Fruit fly (Drosophila melanogaster) whole organism, wandering third instar larva: Measurements from ENCODE around the gene CG2816.

Experiments used
- Abd-B ChIP-seq: fragments of >200 bp; optimal IDR thresholded peaks from 2 replicates; lab custom pipeline; 2017; ENCODE audit warnings: missing biosample characterization, missing genetic modification characterization
- CG32264 ChIP-seq: fragments of 200-800 bp; sonication (Bioruptor generic); optimal IDR thresholded peaks from 2 replicates; lab custom pipeline; 2016; ENCODE audit warnings: missing biosample characterization, missing genetic modification characterization
- CrebA ChIP-seq: fragments of 200-800 bp; sonication (Bioruptor generic); optimal IDR thresholded peaks from 2 replicates; lab custom pipeline; 2016; ENCODE audit warnings: missing biosample characterization, mild to moderate bottlenecking, missing genetic modification characterization, borderline replicate concordance
- Dfd ChIP-seq: fragments of >200 bp; optimal IDR thresholded peaks from 2 replicates; lab custom pipeline; 2017; ENCODE audit warnings: missing biosample characterization, missing genetic modification characterization
- Dif ChIP-seq: fragments of 200-275, 200-300 bp; sonication (Bioruptor generic); optimal IDR thresholded peaks from 2 replicates; lab custom pipeline; 2018; ENCODE audit warnings: missing biosample characterization, missing genetic modification characterization; ENCODE audit not compliant: partially characterized antibody
- HLH106 ChIP-seq: fragments of 200-800 bp; optimal IDR thresholded peaks from 3 replicates; lab custom pipeline; 2019; ENCODE audit warnings: missing biosample characterization, mild to moderate bottlenecking, missing genetic modification characterization, moderate library complexity
- Hnf4 ChIP-seq: fragments of 200-800 bp; sonication (Bioruptor generic); optimal IDR thresholded peaks from 2 replicates; lab custom pipeline; 2016; ENCODE audit warnings: missing biosample characterization, mild to moderate bottlenecking, missing genetic modification characterization
- Hr78 ChIP-seq: fragments of >200 bp; optimal IDR thresholded peaks from 2 replicates; lab custom pipeline; 2017; ENCODE audit warnings: missing biosample characterization, missing genetic modification characterization
- Hr83 ChIP-seq: fragments of 200-300 bp; sonication (Bioruptor generic); optimal IDR thresholded peaks from 2 replicates; lab custom pipeline; 2016; ENCODE audit warnings: missing biosample characterization, mild to moderate bottlenecking, missing genetic modification characterization, moderate library complexity; ENCODE audit not compliant: poor library complexity, severe bottlenecking
- Mio ChIP-seq: sonication (Bioruptor generic); optimal IDR thresholded peaks from 2 replicates; lab custom pipeline; 2016; ENCODE audit warnings: missing biosample characterization, missing genetic modification characterization
- Myc ChIP-seq: fragments of >200 bp; optimal IDR thresholded peaks from 2 replicates; lab custom pipeline; 2017
- N ChIP-seq: fragments of >200 bp; optimal IDR thresholded peaks from 2 replicates; lab custom pipeline; 2018; ENCODE audit warnings: missing biosample characterization, missing external identifiers, missing genetic modification characterization
- OdsH ChIP-seq: fragments of 200-800 bp; sonication (Bioruptor generic); optimal IDR thresholded peaks from 2 replicates; lab custom pipeline; 2016; ENCODE audit warnings: missing biosample characterization, mild to moderate bottlenecking, missing genetic modification characterization
- Rel ChIP-seq, 2 experiments: fragments of 200-800 bp; sonication (Bioruptor generic) in 1 of 2; optimal IDR thresholded peaks; 2 replicates in 1 of 2; 3 replicates in 1 of 2; lab custom pipeline; 2016 to 2019; ENCODE audit warnings: mild to moderate bottlenecking in 2 of 2, missing biosample characterization in 2 of 2, missing genetic modification characterization in 2 of 2, moderate library complexity in 1 of 2
- Sp1 ChIP-seq: fragments of 200-800 bp; sonication (Bioruptor generic); optimal IDR thresholded peaks from 3 replicates; lab custom pipeline; 2019; ENCODE audit warnings: missing biosample characterization, mild to moderate bottlenecking, missing genetic modification characterization, moderate library complexity
- Vsx2 ChIP-seq: fragments of 200-300, 225-300 bp; sonication (Bioruptor generic); optimal IDR thresholded peaks from 2 replicates; lab custom pipeline; 2018; ENCODE audit warnings: missing biosample characterization, missing genetic modification characterization; ENCODE audit not compliant: partially characterized antibody
- br ChIP-seq: fragments of 200-800 bp; sonication (Bioruptor generic); optimal IDR thresholded peaks from 2 replicates; lab custom pipeline; 2016; ENCODE audit warnings: missing biosample characterization, missing genetic modification characterization
- brk ChIP-seq: fragments of 200-800 bp; sonication (Bioruptor generic); optimal IDR thresholded peaks from 2 replicates; lab custom pipeline; 2016; ENCODE audit warnings: missing biosample characterization, mild to moderate bottlenecking, missing genetic modification characterization
- dsf ChIP-seq: sonication (Bioruptor generic); optimal IDR thresholded peaks from 2 replicates; lab custom pipeline; 2016; ENCODE audit warnings: missing biosample characterization, missing genetic modification characterization, borderline replicate concordance
- ey ChIP-seq: fragments of 200-800 bp; sonication (Bioruptor generic); optimal IDR thresholded peaks from 2 replicates; lab custom pipeline; 2016; ENCODE audit warnings: missing biosample characterization, missing genetic modification characterization
- foxo ChIP-seq, 2 experiments: fragments of 200-800 bp; sonication (Bioruptor generic); optimal IDR thresholded peaks; 2 replicates in 1 of 2; 3 replicates in 1 of 2; lab custom pipeline; 2016 to 2017; ENCODE audit warnings: missing biosample characterization in 2 of 2, missing genetic modification characterization in 2 of 2
- fru ChIP-seq: fragments of 200-800 bp; sonication (Bioruptor generic); optimal IDR thresholded peaks from 3 replicates; lab custom pipeline; 2016; ENCODE audit warnings: missing biosample characterization, mild to moderate bottlenecking, missing genetic modification characterization
- h ChIP-seq: fragments of 200-800 bp; sonication (Bioruptor generic); optimal IDR thresholded peaks from 3 replicates; lab custom pipeline; 2016; ENCODE audit warnings: missing biosample characterization, mild to moderate bottlenecking, missing genetic modification characterization
- jim ChIP-seq: fragments of 175-275, 200-325 bp; sonication (Bioruptor generic); optimal IDR thresholded peaks from 2 replicates; lab custom pipeline; 2016; ENCODE audit warnings: missing biosample characterization, mild to moderate bottlenecking, missing genetic modification characterization
- lola ChIP-seq: fragments of >200 bp; optimal IDR thresholded peaks from 2 replicates; lab custom pipeline; 2017; ENCODE audit warnings: missing biosample characterization, missing genetic modification characterization
- pan ChIP-seq: fragments of >200 bp; optimal IDR thresholded peaks from 2 replicates; lab custom pipeline; 2017
- psq ChIP-seq: fragments of 200-800 bp; sonication (Bioruptor generic); optimal IDR thresholded peaks from 3 replicates; lab custom pipeline; 2017; ENCODE audit warnings: missing biosample characterization, mild to moderate bottlenecking, missing genetic modification characterization, moderate library complexity
- usp ChIP-seq: fragments of >200 bp; optimal IDR thresholded peaks from 2 replicates; lab custom pipeline; 2017; ENCODE audit warnings: missing biosample characterization, missing genetic modification characterization

CG2816 gene

DNA sequence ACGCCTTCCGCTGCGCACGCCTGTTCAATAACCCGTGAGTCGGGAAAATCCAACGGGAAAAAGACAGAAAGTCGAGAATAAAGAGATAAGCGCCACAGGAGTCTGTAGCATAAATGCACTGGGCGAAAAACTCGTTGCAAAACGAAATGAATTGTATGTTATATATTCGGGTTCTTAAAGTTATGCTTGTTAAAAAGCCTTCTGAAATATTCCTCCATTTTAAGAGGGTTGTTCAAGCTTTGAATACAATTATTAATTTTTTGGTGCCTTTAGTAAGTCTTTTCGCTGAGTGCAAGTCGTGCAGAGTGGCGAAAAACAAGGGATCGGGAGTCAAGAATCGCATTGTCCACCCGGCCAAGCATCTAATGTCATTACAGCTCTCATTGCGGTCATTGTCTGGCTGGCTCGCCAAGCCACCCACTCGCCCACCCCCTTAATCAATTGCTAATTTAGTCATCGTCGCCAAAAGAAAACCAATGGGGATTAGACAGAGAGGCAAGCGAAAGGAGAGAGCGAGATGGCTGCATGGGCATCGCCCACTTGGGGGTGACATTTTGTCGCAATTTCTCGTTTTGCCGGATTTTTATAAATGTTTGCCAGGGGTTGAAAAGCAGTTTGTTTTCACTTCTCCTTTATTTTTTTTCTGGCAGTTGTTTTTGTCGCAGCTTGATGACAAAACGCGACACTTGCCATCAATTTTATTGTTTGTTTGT is 18.2 kb upstream of the CG2816 start:
- TF ChIP-seq Rel (GFP tag; optimal IDR thresholded peaks at IDR 0.05; lab: Kevin White, UChicago) (no peak), Rel (tag; optimal IDR thresholded peaks at IDR 0.05; lab: Kevin White, UChicago) (no peak), ey (GFP tag; lab: Kevin White, UChicago) (no peak), CrebA (GFP tag; lab: Kevin White, UChicago) (no peak)

DNA sequence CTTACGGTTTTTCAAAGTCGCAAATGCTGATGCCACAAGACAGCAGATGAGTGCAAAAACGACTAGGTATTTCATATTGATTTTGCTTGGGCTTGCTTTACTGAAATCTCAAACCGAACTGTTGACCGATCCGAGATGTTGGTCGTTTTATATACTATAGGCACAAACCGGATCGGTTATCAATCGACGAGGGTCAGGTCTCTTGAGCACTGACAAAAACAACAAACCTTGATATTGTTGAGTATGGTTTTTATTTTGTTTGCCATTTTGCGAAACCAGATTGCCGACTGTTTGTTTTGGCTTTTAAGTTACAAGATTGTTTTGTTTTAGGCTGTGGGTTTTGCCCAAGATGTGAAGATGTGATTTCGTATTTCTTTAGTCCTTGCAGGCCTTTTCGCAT is 11.0 kb upstream of the CG2816 start, which contains the start of gene CG16704:
Gene CG16704, minus strand, starts transcription at position 122 of the 400 bp plus-strand sequence.
- no peak for TF ChIP-seq Rel (GFP tag; optimal IDR thresholded peaks at IDR 0.05; lab: Kevin White, UChicago)
- TF ChIP-seq Rel (tag; optimal IDR thresholded peaks at IDR 0.05; lab: Kevin White, UChicago) = peak; percentile 23
- no peak for TF ChIP-seq h
- TF ChIP-seq, all 38 proteins: peak for 1

dm6 chr2L:3693082-3693481 is 10.4 kb upstream of the CG2816 start, which contains the start of gene CG3513:
TSS of gene CG3513 (minus strand) at chr2L:3693182.
- TF ChIP-seq brk (GFP tag; lab: Kevin White, UChicago) (no peak), jim (GFP tag; lab: Kevin White, UChicago) (no peak), Sp1 (GFP tag; lab: Kevin White, UChicago) (no peak), br (no peak), Myc (no peak), Hr83 (GFP tag; lab: Kevin White, UChicago) (no peak), CG32264 (GFP tag; lab: Kevin White, UChicago) (no peak), ey (GFP tag; lab: Kevin White, UChicago) (no peak), h (no peak)
- TF ChIP-seq, all 38 proteins: peak for 0

DNA sequence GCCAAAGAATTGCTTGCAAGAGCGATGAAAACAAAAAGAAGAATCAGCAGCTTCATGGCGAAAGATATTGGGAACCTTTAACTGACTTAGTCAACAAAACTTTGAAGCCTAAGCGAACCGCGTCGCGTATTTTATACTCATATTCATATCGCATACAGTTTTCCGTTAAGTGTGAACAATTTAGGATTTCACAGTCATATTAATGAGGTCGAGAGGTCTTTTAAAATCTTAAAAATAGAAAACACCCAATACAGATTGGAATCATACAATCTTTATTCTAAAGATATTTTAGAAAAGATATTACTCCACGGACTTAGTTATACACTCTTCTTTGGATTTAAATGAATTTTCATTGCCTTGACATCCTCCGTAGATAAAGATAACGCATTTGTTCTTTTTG is 9.7 kb upstream of the CG2816 start, which contains the start of gene Acp24A4:
Gene Acp24A4, minus strand, starts transcription at position 101 of the 400 bp plus-strand sequence.
- TF ChIP-seq h (no peak), N (GFP tag; lab: Kevin White, UChicago) (no peak), br (no peak), Hnf4 (GFP tag; lab: Kevin White, UChicago) (no peak)
- TF ChIP-seq, all 38 proteins: peak for 0

DNA sequence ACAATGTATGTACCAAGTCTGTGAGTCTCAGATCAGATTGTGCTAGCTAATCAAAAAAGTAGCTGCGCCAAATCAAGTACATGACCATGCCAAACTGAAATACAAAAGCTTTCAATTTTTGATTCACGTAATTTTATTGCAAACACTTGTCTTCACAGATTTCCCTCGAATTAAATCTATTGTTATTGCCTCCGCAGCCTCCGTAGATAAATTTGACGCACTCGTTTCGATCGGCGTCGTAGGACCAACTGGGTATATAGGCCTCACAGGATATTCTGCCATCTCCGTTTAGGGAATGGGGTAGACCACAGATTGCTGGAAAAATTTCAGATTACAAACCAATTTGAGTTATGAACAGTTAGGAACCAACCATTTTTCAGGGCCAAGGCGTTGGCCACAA is 8.5 kb upstream of the CG2816 start, which contains the start of gene CG43165:
Gene CG43165, minus strand, starts transcription at position 101 of the 400 bp plus-strand sequence.
- TF ChIP-seq Hr78 (no peak), lola (GFP tag; lab: Kevin White, UChicago) (no peak), fru (no peak), foxo (GFP tag; optimal IDR thresholded peaks at IDR 0.05; lab: Kevin White, UChicago) (no peak), HLH106 (tag; lab: Kevin White, UChicago) (no peak), br (no peak), OdsH (GFP tag; lab: Kevin White, UChicago) (no peak), psq (GFP tag; lab: Kevin White, UChicago) (no peak), Abd-B (GFP tag; lab: Kevin White, UChicago) (no peak), Dfd (no peak), Mio (GFP tag; lab: Kevin White, UChicago) (no peak), Rel (GFP tag; optimal IDR thresholded peaks at IDR 0.05; lab: Kevin White, UChicago) (no peak), Rel (tag; optimal IDR thresholded peaks at IDR 0.05; lab: Kevin White, UChicago) (no peak), CG32264 (GFP tag; lab: Kevin White, UChicago) (no peak), Myc (no peak), brk (GFP tag; lab: Kevin White, UChicago) (no peak), Vsx2 (no peak), Sp1 (GFP tag; lab: Kevin White, UChicago) (no peak)

- TF ChIP-seq Rel (GFP tag; optimal IDR thresholded peaks at IDR 0.05; lab: Kevin White, UChicago) (no peak), Rel (tag; optimal IDR thresholded peaks at IDR 0.05; lab: Kevin White, UChicago) (peak; percentile 96), Dfd (no peak), Abd-B (GFP tag; lab: Kevin White, UChicago) (no peak), HLH106 (tag; lab: Kevin White, UChicago) (no peak), fru (no peak)
- TF ChIP-seq, all 38 proteins: peak for 1
These were observed 8.1 kb upstream of the CG2816 start, which contains the start of gene CG16713 for dm6 chr2L:3695361-3695818. TSS of gene CG16713 (minus strand) at chr2L:3695411.

- no peak for TF ChIP-seq Dif
- TF ChIP-seq dsf = no peak
- no peak for TF ChIP-seq N (GFP tag; lab: Kevin White, UChicago)
- no peak for TF ChIP-seq CG32264 (GFP tag; lab: Kevin White, UChicago)
- TF ChIP-seq h = no peak
- TF ChIP-seq Rel (GFP tag; optimal IDR thresholded peaks at IDR 0.05; lab: Kevin White, UChicago) = no peak
- no peak for TF ChIP-seq Rel (tag; optimal IDR thresholded peaks at IDR 0.05; lab: Kevin White, UChicago)
- TF ChIP-seq lola (GFP tag; lab: Kevin White, UChicago) = no peak
- no peak for TF ChIP-seq jim (GFP tag; lab: Kevin White, UChicago)
- TF ChIP-seq Sp1 (GFP tag; lab: Kevin White, UChicago) = no peak
- TF ChIP-seq Abd-B (GFP tag; lab: Kevin White, UChicago) = no peak
- TF ChIP-seq CrebA (GFP tag; lab: Kevin White, UChicago) = no peak
- TF ChIP-seq pan (lab: Kevin White, UChicago) = no peak
- TF ChIP-seq usp = no peak
- TF ChIP-seq foxo (GFP tag; optimal IDR thresholded peaks at IDR 0.05; lab: Kevin White, UChicago) = no peak
- no peak for TF ChIP-seq HLH106 (tag; lab: Kevin White, UChicago)
- no peak for TF ChIP-seq Myc
- TF ChIP-seq Mio (GFP tag; lab: Kevin White, UChicago) = no peak
- no peak for TF ChIP-seq br
- no peak for TF ChIP-seq Hr78
- TF ChIP-seq, all 38 proteins: peak for 0
These were observed 7.0 kb upstream of the CG2816 start, which contains the start of gene IM33 for dm6 chr2L:3696438-3696837. TSS of gene IM33 (minus strand) at chr2L:3696658.
